Fruit fly (Drosophila melanogaster): ENCODE data around the gene IFT43.

dm6 chr2L:12655731-12656326, 39.0 kb downstream of the IFT43 start:
- TF ChIP-seq kay (GFP tag; ENCODE audit: borderline replicate concordance): no peak
- TF ChIP-seq CG12768 (GFP tag; optimal IDR thresholded peaks at IDR 0.05): no peak
- TF ChIP-seq Crg-1 (GFP tag; optimal IDR thresholded peaks at IDR 0.05): no peak
- no peak for TF ChIP-seq ovo (GFP tag; optimal IDR thresholded peaks at IDR 0.05)
- no peak for TF ChIP-seq CG5204 (GFP tag; optimal IDR thresholded peaks at IDR 0.05)
- no peak for TF ChIP-seq CG33017 (tag; optimal IDR thresholded peaks at IDR 0.05)
- TF ChIP-seq Mnt (GFP tag; optimal IDR thresholded peaks at IDR 0.05): no peak
- no peak for TF ChIP-seq CG7045 (GFP tag; optimal IDR thresholded peaks at IDR 0.05)

All from whole organism, adult.